Worm (Caenorhabditis elegans): ENCODE data around the gene ceh-79.
A peak's percentile ranks its signal among the peaks of the same experiment; 100 is the strongest.

Gene ceh-79

ce11 chrV:13342235-13342634 is 40.6 kb downstream of the ceh-79 start:
- TF ChIP-seq ctbp-1 (GFP tag; IDR thresholded peaks at IDR 0.05) (no peak), lin-13 (GFP tag; optimal IDR thresholded peaks at IDR 0.05) (no peak), pha-4 (GFP tag; IDR thresholded peaks at IDR 0.05) (no peak), pha-4 (tag; optimal IDR thresholded peaks at IDR 0.05) (no peak), unc-62 (GFP tag; optimal IDR thresholded peaks at IDR 0.05 in 1 of 2) (peak in 1 of 2 experiments; percentile 94), unc-62 (tag; optimal IDR thresholded peaks at IDR 0.05) (no peak)

ce11 chrV:13345867-13346328 is 44.3 kb downstream of the ceh-79 start, which contains the start of gene twk-43:
Gene twk-43 (plus strand): TSS chrV:13346278.
- TF ChIP-seq unc-62 (GFP tag; optimal IDR thresholded peaks at IDR 0.05 in 1 of 2) (peak in 1 of 2 experiments; percentile 78), unc-62 (tag; optimal IDR thresholded peaks at IDR 0.05) (no peak), php-3 (GFP tag; IDR thresholded peaks at IDR 0.05) (0 out of 2 replicates have a peak, but pooled peaks have one; percentile 37), hlh-11 (tag; optimal IDR thresholded peaks at IDR 0.05) (no peak), nhr-11 (tag; optimal IDR thresholded peaks at IDR 0.05) (peak; percentile 26), daf-16 (GFP tag; optimal IDR thresholded peaks at IDR 0.05) (peak in 1 of 2 experiments; percentile 44), daf-16 (tag; optimal IDR thresholded peaks at IDR 0.05) (no peak), nhr-10 (tag; optimal IDR thresholded peaks at IDR 0.05) (no peak)

ce11 chrV:13350302-13350701 is 48.7 kb downstream of the ceh-79 start:
- TF ChIP-seq fkh-10 (GFP tag; optimal IDR thresholded peaks at IDR 0.05) (peak; percentile 11), aha-1 (tag) (no peak)

ce11 chrV:13351773-13352172 is 50.1 kb downstream of the ceh-79 start:
- TF ChIP-seq nhr-11 (tag; optimal IDR thresholded peaks at IDR 0.05) (no peak), daf-16 (GFP tag; optimal IDR thresholded peaks at IDR 0.05) (no peak), daf-16 (tag; optimal IDR thresholded peaks at IDR 0.05) (no peak), rbr-2 (tag; optimal IDR thresholded peaks at IDR 0.05) (no peak), daf-12 (tag; optimal IDR thresholded peaks at IDR 0.05) (no peak), lim-7 (GFP tag; IDR thresholded peaks at IDR 0.05) (no peak), unc-62 (GFP tag; optimal IDR thresholded peaks at IDR 0.05 in 1 of 2) (peak in 1 of 2 experiments; percentile 99), unc-62 (tag; optimal IDR thresholded peaks at IDR 0.05) (no peak), ztf-7 (tag; optimal IDR thresholded peaks at IDR 0.05) (no peak), fkh-10 (GFP tag; optimal IDR thresholded peaks at IDR 0.05) (no peak), ceh-20 (GFP tag; IDR thresholded peaks at IDR 0.05) (peak; percentile 71), zip-11 (GFP tag; IDR thresholded peaks at IDR 0.05) (no peak), ZK337.2 (GFP tag; IDR thresholded peaks at IDR 0.05) (no peak), unc-39 (tag; optimal IDR thresholded peaks at IDR 0.05) (no peak), lsy-2 (tag; optimal IDR thresholded peaks at IDR 0.05) (peak in 1 of 2 experiments; percentile 30)

- no peak for TF ChIP-seq pqm-1 (tag; optimal IDR thresholded peaks at IDR 0.05)
- TF ChIP-seq nhr-25 (tag; optimal IDR thresholded peaks at IDR 0.05; ENCODE audit: borderline replicate concordance, insufficient read depth), result no peak
- TF ChIP-seq mdl-1 (tag; optimal IDR thresholded peaks at IDR 0.05), result no peak
- no peak for TF ChIP-seq spr-1 (tag; optimal IDR thresholded peaks at IDR 0.05)
- no peak for TF ChIP-seq nhr-102 (tag; optimal IDR thresholded peaks at IDR 0.05)
- TF ChIP-seq T26A8.4 (GFP tag; IDR thresholded peaks at IDR 0.05), result no peak
- no peak for TF ChIP-seq saeg-2 (GFP tag; IDR thresholded peaks at IDR 0.05)
- TF ChIP-seq cey-2 (tag; optimal IDR thresholded peaks at IDR 0.05; ENCODE audit: borderline replicate concordance, insufficient read depth), result no peak
- no peak for TF ChIP-seq daf-12 (tag; optimal IDR thresholded peaks at IDR 0.05)
- no peak for TF ChIP-seq lin-38 (GFP tag; IDR thresholded peaks at IDR 0.05)
- peak in 1 of 2 experiments; percentile 67 for TF ChIP-seq unc-62 (GFP tag; optimal IDR thresholded peaks at IDR 0.05 in 1 of 2)
- TF ChIP-seq unc-62 (tag; optimal IDR thresholded peaks at IDR 0.05), result no peak
- TF ChIP-seq set-16 (GFP tag; IDR thresholded peaks at IDR 0.05), result no peak
- no peak for TF ChIP-seq ama-1 (optimal IDR thresholded peaks at IDR 0.05)
- peak in 1 of 2 experiments; percentile 19 for TF ChIP-seq lsy-2 (tag; optimal IDR thresholded peaks at IDR 0.05)
Measured at ce11 chrV:13352415-13352814, 50.8 kb downstream of the ceh-79 start.

Data from whole organism, L4 larva.